Worm (Caenorhabditis elegans): ENCODE data around the gene Y4C6B.4.

DNA sequence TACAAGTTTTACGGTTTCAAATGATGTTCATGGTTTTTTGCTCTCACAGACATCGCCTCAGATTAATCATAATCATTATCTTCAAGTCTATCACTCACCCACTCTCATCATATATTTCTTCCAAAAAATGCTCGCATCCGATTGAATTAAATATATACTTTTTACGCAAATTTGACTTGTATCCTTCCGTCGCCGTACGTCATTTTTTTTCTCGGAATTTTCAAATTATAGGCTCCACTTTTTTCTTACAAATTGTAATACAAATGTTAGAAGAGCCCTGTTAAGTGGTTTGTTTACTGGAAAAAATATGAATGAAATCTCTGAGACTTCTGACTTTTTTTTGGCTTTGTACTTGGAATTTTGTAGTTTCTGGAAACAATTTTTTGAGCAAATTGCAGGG is 39.1 kb upstream of the Y4C6B.4 start:
- TF ChIP-seq sptf-1 (tag; optimal IDR thresholded peaks at IDR 0.05) = no peak
- no peak for TF ChIP-seq lin-39 (tag; optimal IDR thresholded peaks at IDR 0.05)
- no peak for TF ChIP-seq elt-2 (tag; optimal IDR thresholded peaks at IDR 0.05)
- no peak for TF ChIP-seq zag-1 (tag; optimal IDR thresholded peaks at IDR 0.05)
- TF ChIP-seq sox-4 (tag; optimal IDR thresholded peaks at IDR 0.05) = no peak
- TF ChIP-seq nhr-28 (tag; optimal IDR thresholded peaks at IDR 0.05) = no peak
- TF ChIP-seq unc-62 (GFP tag; optimal IDR thresholded peaks at IDR 0.05) = no peak
- no peak for TF ChIP-seq lin-13 (GFP tag; optimal IDR thresholded peaks at IDR 0.05)
- no peak for TF ChIP-seq egl-27 (tag; optimal IDR thresholded peaks at IDR 0.05)
- no peak for TF ChIP-seq pqm-1 (tag; optimal IDR thresholded peaks at IDR 0.05)
- TF ChIP-seq lsy-2 (tag; optimal IDR thresholded peaks at IDR 0.05) = no peak
- TF ChIP-seq nhr-237 (tag; optimal IDR thresholded peaks at IDR 0.05) = no peak
